Worm (Caenorhabditis elegans): ENCODE data around the gene kdin-1.

- no peak for TF ChIP-seq nhr-12 (tag; optimal IDR thresholded peaks at IDR 0.05)
- TF ChIP-seq elt-3 (tag; optimal IDR thresholded peaks at IDR 0.05): no peak
- TF ChIP-seq hlh-1 (tag; optimal IDR thresholded peaks at IDR 0.05): no peak
- TF ChIP-seq sptf-1 (tag; optimal IDR thresholded peaks at IDR 0.05): no peak
- TF ChIP-seq ces-1 (GFP tag; optimal IDR thresholded peaks at IDR 0.05): no peak
- no peak for TF ChIP-seq nhr-28 (tag; optimal IDR thresholded peaks at IDR 0.05)
- TF ChIP-seq mab-5 (tag; optimal IDR thresholded peaks at IDR 0.05): no peak
- TF ChIP-seq elt-1 (tag; optimal IDR thresholded peaks at IDR 0.05; ENCODE audit: borderline replicate concordance, insufficient read depth): no peak
- TF ChIP-seq ceh-39 (tag; optimal IDR thresholded peaks at IDR 0.05): no peak
- TF ChIP-seq ham-2 (GFP tag; optimal IDR thresholded peaks at IDR 0.05): no peak
Measured at ce11 chrIV:11092502-11093080, 54.1 kb downstream of the kdin-1 start, which contains the start of gene bcc-1.
